Fruit fly (Drosophila melanogaster): ENCODE results near the gene Dsk.
A peak's percentile ranks its signal among the peaks of the same experiment; 100 is the strongest.

The Dsk gene

DNA sequence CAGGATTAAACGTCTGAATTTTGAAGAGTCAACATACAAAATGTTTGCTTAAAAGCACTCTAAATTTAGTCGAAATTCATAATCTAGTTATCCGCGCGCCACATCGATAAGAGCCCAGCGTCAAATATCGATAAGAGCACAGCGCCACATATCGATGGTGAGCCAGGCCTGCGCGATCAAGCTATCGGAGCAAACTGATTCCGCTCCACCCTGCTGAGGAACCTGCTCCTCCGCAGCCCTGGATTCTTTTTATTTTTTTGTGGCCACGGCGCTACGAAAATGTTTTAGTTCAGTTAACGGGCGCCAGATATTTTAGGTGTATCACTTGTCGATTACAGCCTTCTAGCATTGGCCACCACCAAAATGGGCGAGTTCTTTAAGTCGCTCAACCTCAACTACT is 30.7 kb upstream of the Dsk start (continued):
- TF ChIP-seq crp (GFP tag; optimal IDR thresholded peaks at IDR 0.05), result peak in 1 of 2 experiments; percentile 9
- peak; percentile 14 for TF ChIP-seq Camta (GFP tag; optimal IDR thresholded peaks at IDR 0.05)
- no peak for TF ChIP-seq CG13296 (GFP tag; optimal IDR thresholded peaks at IDR 0.05)
- no peak for TF ChIP-seq eyg (GFP tag; optimal IDR thresholded peaks at IDR 0.05)
- TF ChIP-seq CG8388 (GFP tag; optimal IDR thresholded peaks at IDR 0.05), result no peak
- no peak for TF ChIP-seq dan (GFP tag; IDR thresholded peaks at IDR 0.05)
- TF ChIP-seq Doc3 (GFP tag; IDR thresholded peaks at IDR 0.05; ENCODE audit: partially characterized antibody), result peak; percentile 96
- peak; percentile 96 for TF ChIP-seq sna (GFP tag; IDR thresholded peaks at IDR 0.05; ENCODE audit: partially characterized antibody)
- no peak for TF ChIP-seq cwo (GFP tag; optimal IDR thresholded peaks at IDR 0.05)
- no peak for TF ChIP-seq CG32772 (GFP tag; IDR thresholded peaks at IDR 0.05)
- peak; percentile 54 for TF ChIP-seq Hsf (GFP tag; optimal IDR thresholded peaks at IDR 0.05)
- TF ChIP-seq CG11723 (GFP tag; optimal IDR thresholded peaks at IDR 0.05), result no peak
- no peak for TF ChIP-seq CG4360 (GFP tag; IDR thresholded peaks at IDR 0.05)
- TF ChIP-seq CG7745 (tag; optimal IDR thresholded peaks at IDR 0.05), result no peak
- TF ChIP-seq mirr (GFP tag; optimal IDR thresholded peaks at IDR 0.05), result no peak
- peak; percentile 86 for TF ChIP-seq HmgD (GFP tag; optimal IDR thresholded peaks at IDR 0.05)
- TF ChIP-seq sug (tag; optimal IDR thresholded peaks at IDR 0.05), result peak; percentile 52
- no peak for TF ChIP-seq ab (GFP tag; optimal IDR thresholded peaks at IDR 0.05)
- TF ChIP-seq insv (GFP tag; optimal IDR thresholded peaks at IDR 0.05), result no peak
- no peak for TF ChIP-seq CG10321 (GFP tag; IDR thresholded peaks at IDR 0.05)
- TF ChIP-seq CG15514 (GFP tag; optimal IDR thresholded peaks at IDR 0.05), result peak; percentile 100
- TF ChIP-seq fd64A (GFP tag; optimal IDR thresholded peaks at IDR 0.05), result no peak
- peak; percentile 76 for TF ChIP-seq ewg (GFP tag; optimal IDR thresholded peaks at IDR 0.05)
- no peak for TF ChIP-seq CG17802 (tag; optimal IDR thresholded peaks at IDR 0.05)
- TF ChIP-seq CG9797 (GFP tag; optimal IDR thresholded peaks at IDR 0.05), result peak; percentile 31
- no peak for TF ChIP-seq disco-r (GFP tag; optimal IDR thresholded peaks at IDR 0.05)
- no peak for TF ChIP-seq CG6175 (GFP tag; IDR thresholded peaks at IDR 0.05)
- TF ChIP-seq CG10147 (GFP tag; optimal IDR thresholded peaks at IDR 0.05), result no peak
- no peak for TF ChIP-seq psq (GFP tag; optimal IDR thresholded peaks at IDR 0.05)
- peak; percentile 100 for TF ChIP-seq Bgb (GFP tag; IDR thresholded peaks at IDR 0.05; ENCODE audit: partially characterized antibody)
- no peak for TF ChIP-seq CG4424 (GFP tag; optimal IDR thresholded peaks at IDR 0.05)
- peak; percentile 97 for TF ChIP-seq HLH4C (GFP tag; IDR thresholded peaks at IDR 0.05; ENCODE audit: partially characterized antibody)
- peak; percentile 95 for TF ChIP-seq Dll (GFP tag; IDR thresholded peaks at IDR 0.05; ENCODE audit: partially characterized antibody)
- TF ChIP-seq ATbp (GFP tag; optimal IDR thresholded peaks at IDR 0.05), result no peak
- peak; percentile 100 for TF ChIP-seq Dref (GFP tag; IDR thresholded peaks at IDR 0.05)
- no peak for TF ChIP-seq CG6654 (GFP tag; optimal IDR thresholded peaks at IDR 0.05)
- TF ChIP-seq jing (GFP tag; optimal IDR thresholded peaks at IDR 0.05), result no peak
- no peak for TF ChIP-seq CG9437 (GFP tag; optimal IDR thresholded peaks at IDR 0.05)
- no peak for TF ChIP-seq zf30C (GFP tag; optimal IDR thresholded peaks at IDR 0.05)
- peak; percentile 45 for TF ChIP-seq Ptx1 (GFP tag; IDR thresholded peaks at IDR 0.05)
- no peak for TF ChIP-seq CG7556 (GFP tag; optimal IDR thresholded peaks at IDR 0.05)
- no peak for TF ChIP-seq ara (GFP tag; IDR thresholded peaks at IDR 0.05)
- TF ChIP-seq Six4 (GFP tag; optimal IDR thresholded peaks at IDR 0.05), result no peak
- TF ChIP-seq tgo (GFP tag; IDR thresholded peaks at IDR 0.05), result no peak
- TF ChIP-seq dmrt11E (tag; optimal IDR thresholded peaks at IDR 0.05), result no peak
- no peak; the same call in 1 of the 2 replicates for TF ChIP-seq vvl (GFP tag; IDR thresholded peaks at IDR 0.05)
- no peak for TF ChIP-seq CG6765 (GFP tag; optimal IDR thresholded peaks at IDR 0.05)
- no peak for TF ChIP-seq CG4730 (GFP tag; IDR thresholded peaks at IDR 0.05)
- no peak for TF ChIP-seq sens-2 (GFP tag; IDR thresholded peaks at IDR 0.05)
- TF ChIP-seq h (optimal IDR thresholded peaks at IDR 0.05), result no peak
- TF ChIP-seq CG4854 (GFP tag; optimal IDR thresholded peaks at IDR 0.05), result no peak
- TF ChIP-seq Tbp (GFP tag; optimal IDR thresholded peaks at IDR 0.05), result no peak

All from whole organism, embryonic.